Worm (Caenorhabditis elegans) whole organism, L2 larva: ENCODE measurements around the gene F56H11.2.

Experiments
- C34F6.9 ChIP-seq: fragments of 150-350 bp; optimal IDR thresholded peaks from 2 replicates; lab custom pipeline; 2014; ENCODE audit warnings: missing biosample characterization, missing genetic modification characterization
- F13H6.1 ChIP-seq: sonication (generic microtip); optimal IDR thresholded peaks from 2 replicates; lab custom pipeline; 2016; ENCODE audit warnings: missing genetic modification characterization, missing compliant biosample characterization
- R02D3.7 ChIP-seq: fragments of 150-350 bp; optimal IDR thresholded peaks from 2 replicates; lab custom pipeline; 2014; ENCODE audit warnings: missing biosample characterization, missing genetic modification characterization
- Y55F3AM.14 ChIP-seq: fragments of 200-800 bp; sonication (Bioruptor generic); optimal IDR thresholded peaks from 2 replicates; lab custom pipeline; 2018; ENCODE audit warnings: mild to moderate bottlenecking, missing genetic modification characterization, missing compliant biosample characterization
- alr-1 ChIP-seq: fragments of 150-350 bp; optimal IDR thresholded peaks from 2 replicates; lab custom pipeline; 2014; ENCODE audit warnings: missing biosample characterization, missing genetic modification characterization
- aly-2 ChIP-seq: fragments of 150-350 bp; optimal IDR thresholded peaks from 2 replicates; lab custom pipeline; 2014; ENCODE audit warnings: missing biosample characterization, missing genetic modification characterization
- ama-1 ChIP-seq: fragments of 150-350 bp; optimal IDR thresholded peaks from 2 replicates; lab custom pipeline; 2018; ENCODE audit warnings: inconsistent platforms
- blmp-1 ChIP-seq: sonication (generic microtip); optimal IDR thresholded peaks from 2 replicates; lab custom pipeline; 2017; ENCODE audit warnings: missing genetic modification characterization, mild to moderate bottlenecking, missing compliant biosample characterization, antibody characterized with exemption, moderate library complexity; ENCODE audit not compliant: insufficient read depth
- ceh-16 ChIP-seq: fragments of 150-350 bp; optimal IDR thresholded peaks from 2 replicates; lab custom pipeline; 2014; ENCODE audit warnings: missing biosample characterization, missing genetic modification characterization
- crh-2 ChIP-seq: sonication (generic microtip); optimal IDR thresholded peaks from 2 replicates; lab custom pipeline; 2017; ENCODE audit warnings: missing biosample characterization, missing genetic modification characterization
- dmd-4 ChIP-seq: sonication (generic microtip); optimal IDR thresholded peaks from 2 replicates; lab custom pipeline; 2017; ENCODE audit warnings: missing biosample characterization, missing genetic modification characterization
- egl-27 ChIP-seq: sonication (generic microtip); optimal IDR thresholded peaks from 3 replicates; lab custom pipeline; 2017; ENCODE audit warnings: missing biosample characterization, missing genetic modification reagents, missing genetic modification characterization
- elt-1 ChIP-seq: fragments of 150-350 bp; optimal IDR thresholded peaks from 2 replicates; lab custom pipeline; 2014; ENCODE audit warnings: missing biosample characterization, missing genetic modification characterization
- elt-3 ChIP-seq: sonication (generic microtip); optimal IDR thresholded peaks from 2 replicates; lab custom pipeline; 2017; ENCODE audit warnings: missing biosample characterization, missing genetic modification characterization
- fos-1 ChIP-seq: fragments of 150-350 bp; optimal IDR thresholded peaks from 2 replicates; lab custom pipeline; 2014; ENCODE audit warnings: missing biosample characterization, missing genetic modification characterization
- gmeb-1 ChIP-seq: fragments of 150-350 bp; optimal IDR thresholded peaks from 2 replicates; lab custom pipeline; 2014; ENCODE audit warnings: missing biosample characterization, missing genetic modification characterization
- lin-13 ChIP-seq: fragments of 150-350 bp; optimal IDR thresholded peaks from 2 replicates; lab custom pipeline; 2014; ENCODE audit warnings: missing biosample characterization, missing genetic modification reagents, missing genetic modification characterization
- lsy-2 ChIP-seq, 2 experiments: fragments of 150-350 bp in 1 of 2; sonication (generic microtip) in 1 of 2; optimal IDR thresholded peaks; 2 replicates each; lab custom pipeline; 2014 to 2017; ENCODE audit warnings: missing biosample characterization in 2 of 2, missing genetic modification characterization in 2 of 2
- mbf-1 ChIP-seq: sonication (generic microtip); optimal IDR thresholded peaks from 2 replicates; lab custom pipeline; 2017; ENCODE audit warnings: missing biosample characterization, missing genetic modification characterization
- nhr-10 ChIP-seq: sonication (generic microtip); optimal IDR thresholded peaks from 2 replicates; lab custom pipeline; 2017; ENCODE audit warnings: missing biosample characterization, missing genetic modification characterization
- nhr-129 ChIP-seq: fragments of 150-350 bp; optimal IDR thresholded peaks from 2 replicates; lab custom pipeline; 2014; ENCODE audit warnings: missing biosample characterization, missing genetic modification characterization
- nhr-21 ChIP-seq: fragments of 150-350 bp; optimal IDR thresholded peaks from 2 replicates; lab custom pipeline; 2014; ENCODE audit warnings: missing biosample characterization, missing genetic modification characterization
- nhr-23 ChIP-seq: fragments of 150-350 bp; optimal IDR thresholded peaks from 2 replicates; lab custom pipeline; 2014; ENCODE audit warnings: missing biosample characterization, missing genetic modification reagents, missing genetic modification characterization
- nhr-237 ChIP-seq: fragments of 150-350 bp; optimal IDR thresholded peaks from 2 replicates; lab custom pipeline; 2014; ENCODE audit warnings: missing biosample characterization, missing genetic modification characterization
- nhr-25 ChIP-seq: fragments of 150-350 bp; sonication (generic microtip); optimal IDR thresholded peaks from 3 replicates; lab custom pipeline; 2014; ENCODE audit warnings: missing biosample characterization, missing genetic modification characterization
- nhr-6 ChIP-seq: fragments of 150-350 bp; optimal IDR thresholded peaks from 2 replicates; lab custom pipeline; 2014; ENCODE audit warnings: missing biosample characterization, missing genetic modification characterization
- nhr-77 ChIP-seq: fragments of 150-350 bp; optimal IDR thresholded peaks from 2 replicates; lab custom pipeline; 2014; ENCODE audit warnings: missing biosample characterization, missing genetic modification characterization
- sem-4 ChIP-seq: fragments of 150-350 bp; optimal IDR thresholded peaks from 2 replicates; lab custom pipeline; 2014; ENCODE audit warnings: missing biosample characterization, missing genetic modification reagents, missing genetic modification characterization
- sma-3 ChIP-seq: sonication (generic microtip); optimal IDR thresholded peaks from 2 replicates; lab custom pipeline; 2016; ENCODE audit warnings: missing genetic modification reagents, missing genetic modification characterization, missing compliant biosample characterization
- sma-9 ChIP-seq, 2 experiments: fragments of 150-350 bp in 1 of 2; sonication (generic microtip) in 1 of 2; optimal IDR thresholded peaks; 2 replicates each; lab custom pipeline; 2014 to 2016; ENCODE audit warnings: missing genetic modification characterization in 2 of 2, mild to moderate bottlenecking in 1 of 2, missing biosample characterization in 1 of 2, missing compliant biosample characterization in 1 of 2, missing genetic modification reagents in 1 of 2, moderate library complexity in 1 of 2
- snpc-4 ChIP-seq: fragments of 150-350 bp; optimal IDR thresholded peaks from 2 replicates; lab custom pipeline; 2014; ENCODE audit warnings: missing biosample characterization, missing genetic modification characterization
- unc-39 ChIP-seq: fragments of 150-350 bp; optimal IDR thresholded peaks from 2 replicates; lab custom pipeline; 2014; ENCODE audit warnings: missing biosample characterization, missing genetic modification characterization
- unc-55 ChIP-seq: fragments of 150-350 bp; sonication (generic microtip); optimal IDR thresholded peaks from 3 replicates; lab custom pipeline; 2014; ENCODE audit warnings: missing biosample characterization, missing genetic modification reagents, missing genetic modification characterization
- unc-62 ChIP-seq: fragments of 150-350 bp; optimal IDR thresholded peaks from 2 replicates; lab custom pipeline; 2014; ENCODE audit warnings: missing biosample characterization, missing genetic modification reagents, missing genetic modification characterization
- zag-1 ChIP-seq: fragments of 150-350 bp; optimal IDR thresholded peaks from 2 replicates; lab custom pipeline; 2014; ENCODE audit warnings: missing biosample characterization, missing genetic modification characterization
- ztf-4 ChIP-seq: fragments of 150-350 bp; optimal IDR thresholded peaks from 2 replicates; lab custom pipeline; 2014; ENCODE audit warnings: missing biosample characterization, missing genetic modification characterization

The F56H11.2 gene

DNA sequence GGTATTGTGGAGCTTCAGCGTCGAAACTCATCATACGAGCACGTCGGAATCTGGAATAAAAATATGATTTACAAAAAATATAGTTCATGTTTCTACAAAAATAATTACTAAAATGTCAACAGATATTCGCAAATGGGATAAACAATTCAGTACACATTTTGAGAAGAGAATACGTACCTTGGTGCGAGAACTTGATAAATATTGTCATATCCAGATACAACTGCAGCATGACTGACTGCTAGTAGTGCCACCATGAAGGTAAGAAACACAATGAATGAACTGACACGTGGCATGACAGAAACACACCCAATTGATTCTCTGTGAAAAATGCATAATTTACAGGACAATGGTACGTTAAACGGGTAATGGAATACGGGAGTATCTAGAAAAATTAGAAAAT is 14.4 kb downstream of the F56H11.2 start, which contains the start of gene nlp-35:
TSS of gene nlp-35 (minus strand) at position 319 of the 400 bp plus-strand sequence.
- TF ChIP-seq blmp-1 (tag; lab: Kevin White, UChicago), result no peak
- no peak for TF ChIP-seq Y55F3AM.14 (GFP tag; lab: Kevin White, UChicago)
- TF ChIP-seq nhr-23 (tag; lab: Kevin White, UChicago), result no peak
- TF ChIP-seq nhr-21 (tag; lab: Kevin White, UChicago), result peak; percentile 25

DNA sequence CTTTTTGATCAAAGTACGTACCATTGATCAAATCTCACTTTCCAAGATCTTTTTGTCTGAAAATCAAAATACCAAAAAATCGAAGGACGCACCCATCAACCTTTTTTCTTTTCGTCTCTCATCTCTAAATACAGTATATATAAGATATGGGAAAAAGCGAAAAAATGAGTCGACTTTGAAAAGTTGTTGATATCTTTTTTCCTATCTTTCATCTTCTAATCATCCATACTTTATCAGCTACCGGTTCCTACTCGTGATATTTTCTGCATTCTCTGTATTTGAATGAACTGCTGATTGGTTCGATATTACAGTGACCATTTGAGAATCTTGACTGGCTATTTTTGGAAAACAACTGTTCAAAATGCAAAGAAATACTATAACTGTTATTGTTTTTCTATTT is 16.1 kb downstream of the F56H11.2 start, which contains the start of gene C33A12.19:
TSS of gene C33A12.19 (plus strand) at position 169 of the 400 bp plus-strand sequence.
- peak; percentile 66 for TF ChIP-seq sma-9 (GFP tag; optimal IDR thresholded peaks at IDR 0.05; lab: Kevin White, UChicago)
- no peak for TF ChIP-seq sma-9 (tag; optimal IDR thresholded peaks at IDR 0.05; lab: Kevin White, UChicago)
- TF ChIP-seq elt-3 (tag; lab: Kevin White, UChicago), result no peak
- no peak for TF ChIP-seq snpc-4 (tag; lab: Kevin White, UChicago)
- TF ChIP-seq unc-39 (tag; lab: Kevin White, UChicago), result no peak
- TF ChIP-seq lsy-2 (tag; optimal IDR thresholded peaks at IDR 0.05; lab: Kevin White, UChicago), result peak in 1 of 2 experiments; percentile 32
- TF ChIP-seq nhr-77 (tag; lab: Kevin White, UChicago), result no peak
- TF ChIP-seq aly-2 (tag; lab: Kevin White, UChicago), result no peak
- TF ChIP-seq ama-1 (lab: Kevin White, UChicago), result no peak
- TF ChIP-seq ceh-16, result no peak
- TF ChIP-seq blmp-1 (tag; lab: Kevin White, UChicago), result peak; percentile 59
- no peak for TF ChIP-seq dmd-4 (tag; lab: Kevin White, UChicago)
- TF ChIP-seq F13H6.1 (tag; lab: Kevin White, UChicago), result no peak
- no peak for TF ChIP-seq nhr-6 (tag; lab: Kevin White, UChicago)
- TF ChIP-seq sma-3 (GFP tag; lab: Kevin White, UChicago), result peak; percentile 53
- TF ChIP-seq gmeb-1 (tag; lab: Kevin White, UChicago), result peak; percentile 44
- TF ChIP-seq fos-1, result peak; percentile 30
- no peak for TF ChIP-seq crh-2 (tag; lab: Kevin White, UChicago)
- TF ChIP-seq nhr-25 (tag; lab: Kevin White, UChicago), result peak; percentile 28
- TF ChIP-seq elt-1 (tag; lab: Kevin White, UChicago), result no peak
- peak; percentile 40 for TF ChIP-seq nhr-21 (tag; lab: Kevin White, UChicago)
- no peak for TF ChIP-seq nhr-237 (tag; lab: Kevin White, UChicago)
- TF ChIP-seq nhr-129, result peak; percentile 19
- TF ChIP-seq unc-55 (GFP tag; lab: Kevin White, UChicago), result no peak
- TF ChIP-seq R02D3.7 (tag; lab: Kevin White, UChicago), result no peak
- no peak for TF ChIP-seq Y55F3AM.14 (GFP tag; lab: Kevin White, UChicago)
- no peak for TF ChIP-seq zag-1 (tag; lab: Kevin White, UChicago)
- no peak for TF ChIP-seq alr-1

DNA sequence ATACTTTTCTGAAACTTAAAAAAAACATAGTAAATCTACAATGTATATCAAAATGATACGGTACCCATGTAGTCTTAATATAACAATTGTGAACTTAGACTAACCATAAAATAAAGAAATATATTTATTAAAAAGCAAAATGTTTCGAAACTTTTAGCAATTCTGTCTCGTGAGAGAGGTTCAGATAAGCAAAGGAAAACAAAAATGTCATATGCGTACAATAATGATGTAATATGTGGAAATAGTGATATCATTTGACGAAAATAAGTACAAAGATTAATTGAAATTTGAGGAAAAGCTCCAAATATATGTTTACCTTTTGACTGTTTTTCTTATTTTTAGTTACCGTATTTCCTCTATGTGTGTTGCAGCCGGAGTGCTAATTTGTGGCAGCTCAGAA is 18.8 kb downstream of the F56H11.2 start:
- TF ChIP-seq unc-55 (GFP tag; lab: Kevin White, UChicago), result no peak
- peak; percentile 91 for TF ChIP-seq nhr-129
- TF ChIP-seq nhr-25 (tag; lab: Kevin White, UChicago), result peak; percentile 0
- no peak for TF ChIP-seq unc-62 (GFP tag; lab: Kevin White, UChicago)
- TF ChIP-seq mbf-1, result no peak

DNA sequence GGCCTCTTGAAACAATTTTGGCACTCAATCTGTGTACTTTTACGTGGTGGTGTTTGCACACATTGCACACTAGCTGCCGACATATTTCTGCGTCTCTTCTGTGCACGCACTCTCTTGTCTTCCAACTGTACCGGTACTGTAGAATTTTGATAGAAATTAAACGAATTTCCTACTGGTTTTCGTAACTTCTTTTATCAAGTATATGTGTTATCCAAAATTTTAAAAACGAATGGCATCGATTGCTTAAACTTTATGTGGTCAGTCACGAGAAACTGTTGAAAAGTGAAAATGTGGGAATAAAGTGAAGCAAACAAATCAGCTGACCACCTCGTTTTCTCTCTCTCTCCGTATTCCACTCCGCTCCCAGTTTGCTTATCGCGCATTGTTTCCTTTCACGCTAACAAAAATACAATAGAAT is 19.6 kb downstream of the F56H11.2 start:
- no peak for TF ChIP-seq nhr-237 (tag; lab: Kevin White, UChicago)
- TF ChIP-seq sma-3 (GFP tag; lab: Kevin White, UChicago), result peak; percentile 61
- no peak for TF ChIP-seq aly-2 (tag; lab: Kevin White, UChicago)
- peak; percentile 44 for TF ChIP-seq unc-55 (GFP tag; lab: Kevin White, UChicago)
- TF ChIP-seq ztf-4 (tag; lab: Kevin White, UChicago), result no peak
- no peak for TF ChIP-seq Y55F3AM.14 (GFP tag; lab: Kevin White, UChicago)
- TF ChIP-seq lin-13 (GFP tag; lab: Kevin White, UChicago), result peak; percentile 11
- TF ChIP-seq sma-9 (GFP tag; optimal IDR thresholded peaks at IDR 0.05; lab: Kevin White, UChicago), result peak; percentile 15
- TF ChIP-seq sma-9 (tag; optimal IDR thresholded peaks at IDR 0.05; lab: Kevin White, UChicago), result no peak
- TF ChIP-seq ama-1 (lab: Kevin White, UChicago), result peak; percentile 72
- TF ChIP-seq crh-2 (tag; lab: Kevin White, UChicago), result peak; percentile 57
- no peak for TF ChIP-seq mbf-1
- peak; percentile 41 for TF ChIP-seq fos-1
- no peak for TF ChIP-seq alr-1
- no peak for TF ChIP-seq egl-27 (tag; lab: Kevin White, UChicago)
- no peak for TF ChIP-seq elt-1 (tag; lab: Kevin White, UChicago)
- TF ChIP-seq nhr-10 (tag; lab: Kevin White, UChicago), result no peak
- TF ChIP-seq nhr-25 (tag; lab: Kevin White, UChicago), result peak; percentile 58
- no peak for TF ChIP-seq elt-3 (tag; lab: Kevin White, UChicago)
- peak; percentile 28 for TF ChIP-seq gmeb-1 (tag; lab: Kevin White, UChicago)
- peak; percentile 73 for TF ChIP-seq nhr-129
- TF ChIP-seq sem-4 (tag; lab: Kevin White, UChicago), result no peak
- TF ChIP-seq unc-39 (tag; lab: Kevin White, UChicago), result no peak
- TF ChIP-seq dmd-4 (tag; lab: Kevin White, UChicago), result no peak
- TF ChIP-seq blmp-1 (tag; lab: Kevin White, UChicago), result peak; percentile 94
- TF ChIP-seq nhr-21 (tag; lab: Kevin White, UChicago), result peak; percentile 56
- peak; percentile 14 to 40 for TF ChIP-seq lsy-2 (tag; optimal IDR thresholded peaks at IDR 0.05; lab: Kevin White, UChicago)
- TF ChIP-seq snpc-4 (tag; lab: Kevin White, UChicago), result peak; percentile 67
- peak; percentile 32 for TF ChIP-seq C34F6.9 (tag; lab: Kevin White, UChicago)
- TF ChIP-seq F13H6.1 (tag; lab: Kevin White, UChicago), result peak; percentile 35
